Worm (Caenorhabditis elegans) whole organism, L1 larva: ENCODE data around the gene F22E5.2.

Source experiments
- C04F5.9 ChIP-seq: sonication (generic microtip); optimal IDR thresholded peaks from 2 replicates; lab custom pipeline; 2016; ENCODE audit warnings: missing genetic modification characterization, missing compliant biosample characterization
- C34B4.2 ChIP-seq: sonication (generic microtip); optimal IDR thresholded peaks from 2 replicates; lab custom pipeline; 2017; ENCODE audit warnings: mild to moderate bottlenecking, missing genetic modification characterization, missing compliant biosample characterization
- alr-1 ChIP-seq: fragments of 200-800 bp; sonication (Bioruptor generic); optimal IDR thresholded peaks from 2 replicates; lab custom pipeline; 2018; ENCODE audit warnings: borderline replicate concordance, mild to moderate bottlenecking, missing genetic modification characterization, missing compliant biosample characterization
- ces-1 ChIP-seq: fragments of 150-350 bp; optimal IDR thresholded peaks from 2 replicates; lab custom pipeline; 2014; ENCODE audit warnings: missing biosample characterization, missing genetic modification reagents, missing genetic modification characterization
- lin-39 ChIP-seq: fragments of 150-350 bp; optimal IDR thresholded peaks from 2 replicates; lab custom pipeline; 2014; ENCODE audit warnings: missing biosample characterization, missing genetic modification reagents, missing genetic modification characterization
- mdl-1 ChIP-seq, 2 experiments: fragments of 150-350 bp; optimal IDR thresholded peaks; 2 replicates each; lab custom pipeline; 2014 to 2017; ENCODE audit warnings: missing biosample characterization in 2 of 2, missing genetic modification characterization in 2 of 2, inconsistent platforms in 1 of 2
- skn-1 ChIP-seq: fragments of 150-350 bp; optimal IDR thresholded peaks from 2 replicates; lab custom pipeline; 2014; ENCODE audit warnings: missing biosample characterization, missing genetic modification characterization
- snpc-4 ChIP-seq: fragments of 150-350 bp; optimal IDR thresholded peaks from 2 replicates; lab custom pipeline; 2014; ENCODE audit warnings: missing biosample characterization, missing genetic modification characterization
- unc-62 ChIP-seq: fragments of 150-350 bp; optimal IDR thresholded peaks from 2 replicates; lab custom pipeline; 2014; ENCODE audit warnings: missing biosample characterization, missing genetic modification reagents, missing genetic modification characterization
- vab-15 ChIP-seq: sonication (generic microtip); optimal IDR thresholded peaks from 2 replicates; lab custom pipeline; 2017; ENCODE audit warnings: missing genotype, mild to moderate bottlenecking, missing genetic modification characterization, missing compliant biosample characterization

DNA sequence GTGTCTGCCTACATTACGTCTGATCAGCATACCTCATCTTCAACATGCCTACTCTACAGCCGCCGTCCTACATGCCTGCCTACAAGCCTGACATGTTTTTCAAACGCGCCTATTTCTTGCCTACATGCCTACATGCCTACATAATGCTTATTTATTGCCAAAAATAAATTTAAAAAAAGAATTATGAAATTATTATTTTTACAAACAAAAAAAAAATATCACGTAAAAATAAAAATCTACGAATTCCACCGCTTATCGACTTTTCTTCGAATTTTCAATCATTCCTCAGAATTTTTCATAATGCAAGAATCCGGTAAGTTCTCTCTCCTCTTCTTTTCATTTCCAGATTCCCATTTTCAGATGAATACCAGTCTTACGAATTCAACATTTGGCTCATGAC, 42.7 kb upstream of the F22E5.2 start, which contains the start of gene D2062.5:
- TF ChIP-seq lin-39 (tag; lab: Kevin White, UChicago), result no peak
- TF ChIP-seq C04F5.9 (tag; lab: Kevin White, UChicago), result no peak
- no peak for TF ChIP-seq C34B4.2 (tag; lab: Kevin White, UChicago)
- no peak for TF ChIP-seq mdl-1 (tag; optimal IDR thresholded peaks at IDR 0.05; lab: Kevin White, UChicago)
- no peak for TF ChIP-seq vab-15 (tag; lab: Kevin White, UChicago)
- TF ChIP-seq skn-1 (tag; lab: Kevin White, UChicago), result no peak
- TF ChIP-seq alr-1 (tag; lab: Kevin White, UChicago), result no peak
- no peak for TF ChIP-seq snpc-4
- no peak for TF ChIP-seq unc-62 (GFP tag; lab: Kevin White, UChicago)
- TF ChIP-seq ces-1, result no peak
